Fruit fly (Drosophila melanogaster): Measurements from ENCODE around the gene Or85a.

Gene Or85a

DNA sequence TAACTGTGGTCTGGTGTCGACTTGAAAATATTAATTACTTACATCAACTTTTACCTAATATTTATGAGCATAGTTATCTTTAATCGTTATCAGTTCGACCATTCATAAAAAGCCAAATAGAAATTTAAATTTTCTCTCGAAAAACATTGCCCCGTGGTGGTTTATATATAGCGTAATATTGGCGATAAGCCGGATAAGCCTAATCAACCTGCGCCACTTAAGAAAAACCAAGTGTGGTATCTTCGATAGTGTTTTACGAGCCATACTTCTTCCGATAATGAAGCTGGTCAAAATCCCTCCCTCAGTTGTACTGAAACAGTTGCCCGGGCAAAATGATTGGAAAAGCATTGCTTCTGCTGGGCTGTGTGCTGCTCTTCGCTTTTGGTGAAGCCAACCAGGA, 29.5 kb upstream of the Or85a start, which contains the start of gene CG31463:
Gene CG31463 (plus strand): TSS at position 302 of the 400 bp plus-strand sequence.
- no peak for TF ChIP-seq psq (optimal IDR thresholded peaks at IDR 0.05)
- no peak for TF ChIP-seq Dll (optimal IDR thresholded peaks at IDR 0.05)
- no peak for TF ChIP-seq pan (optimal IDR thresholded peaks at IDR 0.05)
- no peak for TF ChIP-seq usp (GFP tag; optimal IDR thresholded peaks at IDR 0.05)
- no peak for TF ChIP-seq CG8478 (optimal IDR thresholded peaks at IDR 0.05)
- TF ChIP-seq EcR (GFP tag; optimal IDR thresholded peaks at IDR 0.05): no peak

DNA sequence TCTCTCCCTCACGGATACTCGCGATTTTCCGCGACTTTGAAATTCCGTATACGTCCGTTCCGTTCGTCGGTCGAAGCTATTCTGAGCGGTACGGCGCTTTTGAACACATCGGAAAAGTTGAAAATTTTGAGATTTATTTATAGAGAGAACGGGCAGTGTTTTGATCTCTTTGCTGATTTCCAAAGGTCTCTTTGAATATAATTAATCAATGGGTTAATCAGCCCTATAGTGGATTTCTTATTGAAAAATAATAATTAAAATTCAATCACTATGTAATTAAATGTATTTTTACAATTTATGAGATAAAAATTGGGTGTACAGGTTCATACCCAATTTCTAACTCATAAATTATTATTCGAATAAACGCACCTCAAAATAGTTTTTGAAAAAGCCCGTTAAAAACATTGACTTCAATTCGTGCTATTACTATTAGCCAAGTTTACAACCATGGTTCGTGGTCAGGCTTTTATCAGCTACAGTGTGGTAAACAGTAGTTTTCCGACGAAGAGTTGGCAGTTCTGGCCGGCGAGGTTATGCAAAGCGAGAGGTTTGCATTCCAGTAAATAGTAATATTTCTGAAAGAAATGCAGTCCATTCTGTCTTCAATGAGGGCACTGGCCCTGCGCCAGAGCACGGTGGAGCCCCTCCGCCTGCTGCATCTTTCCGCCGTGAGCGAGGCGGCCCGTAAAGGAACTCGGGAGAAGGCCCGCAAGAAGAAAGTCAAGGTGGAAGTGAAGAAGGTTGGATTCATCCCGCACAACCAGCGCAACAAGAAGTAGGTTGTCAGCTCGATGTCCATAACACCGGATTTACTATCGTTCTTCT, 20.4 kb upstream of the Or85a start, which contains the start of the genes CG9626 and mRpL1:
Gene CG9626 (minus strand): TSS at position 51 of the 825 bp plus-strand sequence.
Gene mRpL1 (plus strand): TSS at position 513 of the 825 bp plus-strand sequence.
- TF ChIP-seq psq (optimal IDR thresholded peaks at IDR 0.05) (no peak), usp (GFP tag; optimal IDR thresholded peaks at IDR 0.05) (no peak), Dll (optimal IDR thresholded peaks at IDR 0.05) (no peak), pan (optimal IDR thresholded peaks at IDR 0.05) (no peak), EcR (GFP tag; optimal IDR thresholded peaks at IDR 0.05) (no peak), CG8478 (optimal IDR thresholded peaks at IDR 0.05) (no peak)

DNA sequence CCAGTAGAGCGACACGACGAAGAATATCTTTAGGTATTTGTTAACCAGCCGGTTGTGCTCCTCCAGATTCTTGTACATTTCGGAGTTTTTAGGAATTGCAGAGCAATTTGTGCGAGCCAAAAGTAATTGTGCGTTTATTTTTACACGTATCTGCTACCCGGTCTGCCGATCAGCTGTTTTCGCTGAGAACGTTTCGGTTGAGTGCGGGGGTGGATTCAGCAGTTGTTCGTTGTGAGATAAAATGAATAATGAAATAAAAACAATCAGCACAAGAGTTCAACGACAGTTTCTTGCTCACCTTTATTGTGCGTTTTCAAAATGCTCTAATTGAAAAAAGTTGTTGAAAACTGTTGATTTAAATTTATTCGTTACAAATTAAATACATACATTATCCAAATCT, 17.7 kb upstream of the Or85a start, which contains the start of gene nac:
Gene nac (minus strand): TSS at position 176 of the 400 bp plus-strand sequence.
- TF ChIP-seq pan (optimal IDR thresholded peaks at IDR 0.05) (no peak), CG8478 (optimal IDR thresholded peaks at IDR 0.05) (no peak)

DNA sequence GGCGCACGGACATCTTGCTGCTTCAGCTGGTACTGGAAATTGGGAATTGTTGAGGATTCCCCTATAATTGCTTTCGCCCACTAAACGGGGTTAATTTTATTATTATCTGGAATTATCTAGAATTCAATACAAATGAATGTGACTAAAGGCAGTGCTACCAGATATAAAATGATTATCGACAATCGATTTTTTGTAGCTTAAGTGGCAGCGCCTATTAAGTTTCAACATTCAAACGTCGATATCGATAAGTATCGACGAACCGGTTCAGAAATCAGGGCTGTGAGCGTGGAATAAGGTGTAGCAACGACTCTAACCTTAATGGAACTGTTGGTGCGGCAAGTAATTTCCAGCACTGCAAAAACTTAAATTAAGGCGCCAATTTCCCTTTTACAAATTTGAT, 16.4 kb upstream of the Or85a start, which contains the start of gene Sgt1:
Gene Sgt1 (minus strand): TSS at position 165 of the 400 bp plus-strand sequence.
- TF ChIP-seq usp (GFP tag; optimal IDR thresholded peaks at IDR 0.05): no peak
- no peak for TF ChIP-seq Dll (optimal IDR thresholded peaks at IDR 0.05)
- no peak for TF ChIP-seq EcR (GFP tag; optimal IDR thresholded peaks at IDR 0.05)
- TF ChIP-seq psq (optimal IDR thresholded peaks at IDR 0.05): no peak
- no peak for TF ChIP-seq pan (optimal IDR thresholded peaks at IDR 0.05)
- TF ChIP-seq CG8478 (optimal IDR thresholded peaks at IDR 0.05): no peak

DNA sequence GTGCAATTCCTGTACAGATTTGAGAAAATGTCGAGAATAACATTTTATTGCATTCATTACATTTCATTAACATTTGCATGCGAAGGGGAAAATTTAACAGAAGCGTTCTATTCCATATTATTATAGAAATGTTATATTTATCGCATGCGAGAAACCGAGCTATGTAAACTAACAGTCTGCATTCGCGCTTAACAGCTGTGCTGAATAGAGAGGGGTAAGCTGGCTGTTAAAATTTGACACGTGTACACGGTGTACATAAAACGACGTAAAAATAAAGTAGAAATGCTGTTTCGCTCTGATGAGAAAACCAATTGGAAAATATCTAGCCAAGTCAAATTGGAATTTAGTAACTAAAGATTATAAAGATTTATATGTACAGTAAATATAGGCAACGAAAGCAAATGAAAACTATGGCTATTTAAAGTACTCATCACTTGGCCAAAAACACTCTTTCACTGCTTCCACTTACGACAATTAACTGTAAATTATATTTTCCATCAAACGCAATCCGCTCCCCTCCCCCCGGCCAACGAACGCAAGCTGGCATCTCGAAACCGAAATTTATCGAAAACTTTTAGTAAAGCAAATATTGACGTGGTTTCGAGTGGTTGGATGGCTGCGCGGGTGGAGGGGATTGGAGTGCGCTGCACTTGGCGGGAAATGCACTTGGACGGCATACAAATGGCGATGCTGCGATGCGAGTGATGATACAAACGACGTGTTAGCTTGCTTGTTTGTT, 15.2 kb upstream of the Or85a start:
- no peak for TF ChIP-seq EcR (GFP tag; optimal IDR thresholded peaks at IDR 0.05)
- TF ChIP-seq usp (GFP tag; optimal IDR thresholded peaks at IDR 0.05): no peak
- TF ChIP-seq psq (optimal IDR thresholded peaks at IDR 0.05): no peak
- TF ChIP-seq CG8478 (optimal IDR thresholded peaks at IDR 0.05): no peak
- TF ChIP-seq Dll (optimal IDR thresholded peaks at IDR 0.05): no peak
- no peak for TF ChIP-seq pan (optimal IDR thresholded peaks at IDR 0.05)

DNA sequence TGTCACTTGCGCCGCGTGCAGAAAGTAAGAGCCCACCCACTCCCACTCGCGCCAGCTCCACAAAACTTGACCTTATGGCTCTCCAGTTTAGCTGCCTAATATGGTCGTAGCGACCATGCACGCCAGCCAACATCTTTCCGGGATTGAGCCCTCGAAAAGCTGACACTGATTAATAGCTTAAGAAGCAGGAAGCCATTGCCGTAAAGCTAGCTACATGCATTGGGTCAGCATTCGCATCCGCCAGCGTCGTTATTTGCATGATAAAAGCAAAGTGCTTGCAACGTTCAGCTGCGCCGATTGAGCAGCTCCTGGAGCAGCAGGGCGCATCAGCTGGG, 14.7 kb upstream of the Or85a start:
- TF ChIP-seq psq (optimal IDR thresholded peaks at IDR 0.05) (no peak), Dll (optimal IDR thresholded peaks at IDR 0.05) (no peak), CG8478 (optimal IDR thresholded peaks at IDR 0.05) (no peak), usp (GFP tag; optimal IDR thresholded peaks at IDR 0.05) (no peak), EcR (GFP tag; optimal IDR thresholded peaks at IDR 0.05) (no peak), pan (optimal IDR thresholded peaks at IDR 0.05) (no peak)

DNA sequence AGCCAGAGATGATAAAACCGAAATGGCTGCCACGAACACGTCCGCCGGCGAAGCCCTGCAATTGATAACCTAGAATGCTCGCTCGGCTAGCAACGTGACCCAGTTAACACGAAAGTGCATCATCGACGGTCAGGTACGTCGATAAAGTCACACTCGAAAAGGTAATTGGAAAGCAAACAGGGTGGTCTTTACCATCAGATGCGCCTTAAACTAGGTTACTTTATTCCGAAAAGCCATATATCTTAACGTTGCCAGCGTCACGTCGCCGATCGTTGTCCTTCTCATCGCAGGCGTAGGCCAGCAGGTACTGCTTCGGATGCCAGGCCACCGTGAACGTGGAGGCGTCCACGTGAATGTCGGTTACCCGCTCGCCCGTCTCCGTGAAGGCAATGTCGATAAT, 14.3 kb upstream of the Or85a start:
- no peak for TF ChIP-seq pan (optimal IDR thresholded peaks at IDR 0.05)
- TF ChIP-seq CG8478 (optimal IDR thresholded peaks at IDR 0.05): no peak
- TF ChIP-seq usp (GFP tag; optimal IDR thresholded peaks at IDR 0.05): no peak

DNA sequence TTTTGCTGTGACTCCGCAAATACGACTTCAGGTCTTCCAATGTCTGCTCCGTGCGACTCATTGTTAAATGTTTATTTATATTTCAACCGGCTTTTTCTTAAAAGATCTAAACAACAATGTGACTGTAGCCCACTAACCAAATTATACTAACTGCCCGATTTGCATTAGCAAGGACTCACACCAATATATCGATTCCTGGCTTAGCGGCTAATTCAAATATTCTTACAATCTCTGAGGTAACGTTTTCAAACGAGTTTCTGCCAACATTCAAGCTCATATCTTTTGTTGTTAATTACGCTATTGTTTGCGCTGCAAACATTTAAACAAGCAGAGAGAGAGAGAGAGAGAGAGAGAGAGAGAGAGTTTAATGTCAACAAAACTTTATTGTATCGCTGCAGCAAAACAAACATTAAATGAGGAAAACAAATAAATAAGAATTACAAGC, 13.0 kb upstream of the Or85a start, which contains the start of gene tex:
Gene tex (minus strand): TSS at position 131 of the 445 bp plus-strand sequence.
- no peak for TF ChIP-seq CG8478 (optimal IDR thresholded peaks at IDR 0.05)
- TF ChIP-seq Dll (optimal IDR thresholded peaks at IDR 0.05): no peak
- TF ChIP-seq EcR (GFP tag; optimal IDR thresholded peaks at IDR 0.05): no peak
- no peak for TF ChIP-seq usp (GFP tag; optimal IDR thresholded peaks at IDR 0.05)
- no peak for TF ChIP-seq psq (optimal IDR thresholded peaks at IDR 0.05)
- TF ChIP-seq pan (optimal IDR thresholded peaks at IDR 0.05): no peak

DNA sequence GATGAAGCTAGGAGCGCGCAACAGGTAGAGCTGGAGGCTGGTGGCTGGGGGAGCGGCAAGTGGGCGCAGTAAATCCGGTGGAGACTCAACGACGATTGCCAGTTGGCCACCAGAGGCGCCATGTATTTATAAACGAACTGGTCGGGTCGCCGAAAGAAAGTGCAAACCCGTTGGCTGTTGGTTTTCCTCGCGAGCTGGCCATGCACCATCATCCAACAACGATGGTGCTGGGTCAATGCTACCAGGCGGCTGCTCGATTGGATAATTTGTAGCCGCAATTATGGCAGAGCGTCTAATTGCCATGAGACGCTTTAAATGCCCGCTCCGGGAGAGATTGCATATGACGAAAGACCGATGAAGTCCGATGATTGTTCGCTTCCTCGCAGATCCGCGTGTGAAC, 10.9 kb upstream of the Or85a start, which contains the start of gene CG11693:
Gene CG11693 (minus strand): TSS at position 101 of the 400 bp plus-strand sequence.
- TF ChIP-seq EcR (GFP tag; optimal IDR thresholded peaks at IDR 0.05): no peak
- no peak for TF ChIP-seq Dll (optimal IDR thresholded peaks at IDR 0.05)
- no peak for TF ChIP-seq usp (GFP tag; optimal IDR thresholded peaks at IDR 0.05)
- no peak for TF ChIP-seq CG8478 (optimal IDR thresholded peaks at IDR 0.05)

DNA sequence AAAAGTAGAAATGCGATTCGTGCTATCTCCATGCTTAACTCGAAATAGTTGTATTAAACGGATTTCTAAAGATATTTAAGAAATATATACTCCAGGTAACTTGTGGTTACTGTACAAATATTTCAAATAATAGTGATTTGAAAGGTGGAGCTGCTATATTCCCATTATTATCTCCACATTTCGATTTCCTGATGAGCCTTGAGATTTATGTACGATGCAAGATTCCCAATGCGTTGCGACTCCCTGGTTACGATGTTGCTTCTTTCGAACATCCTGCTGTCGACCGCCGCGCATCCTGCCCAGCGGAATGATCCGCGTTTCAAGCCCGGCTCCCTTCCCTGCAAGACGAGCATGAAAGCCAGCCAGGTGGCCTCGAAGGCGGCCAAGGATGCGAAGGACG, 9.5 kb upstream of the Or85a start, which contains the start of the genes CG11694 and CG11698:
Gene CG11694 (minus strand): TSS at position 101 of the 400 bp plus-strand sequence.
Gene CG11698 (plus strand): TSS at position 152 of the 400 bp plus-strand sequence.
- no peak for TF ChIP-seq pan (optimal IDR thresholded peaks at IDR 0.05)
- TF ChIP-seq usp (GFP tag; optimal IDR thresholded peaks at IDR 0.05): no peak
- no peak for TF ChIP-seq psq (optimal IDR thresholded peaks at IDR 0.05)
- no peak for TF ChIP-seq Dll (optimal IDR thresholded peaks at IDR 0.05)

DNA sequence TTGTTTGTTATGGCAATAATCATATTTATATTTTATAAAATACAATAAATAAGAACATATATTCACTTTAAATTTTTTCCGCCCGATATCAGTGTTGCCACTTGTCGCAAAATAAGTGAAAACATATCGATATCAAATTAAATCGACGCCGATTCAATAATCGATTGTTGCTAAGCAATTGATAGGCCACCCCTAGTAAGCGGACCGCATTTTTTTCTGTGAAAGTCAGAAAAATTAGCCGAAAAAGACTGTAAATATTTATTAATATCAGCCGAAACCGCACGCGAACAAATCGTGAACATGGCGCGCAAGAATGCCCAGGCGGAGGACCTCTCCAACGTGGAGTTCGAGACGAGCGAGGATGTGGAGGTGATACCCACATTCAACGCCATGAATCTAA, 8.5 kb upstream of the Or85a start, which contains the start of gene CG7483:
Gene CG7483 (plus strand): TSS at position 171 of the 400 bp plus-strand sequence.
- TF ChIP-seq CG8478 (optimal IDR thresholded peaks at IDR 0.05) (no peak), Dll (optimal IDR thresholded peaks at IDR 0.05) (no peak), psq (optimal IDR thresholded peaks at IDR 0.05) (no peak)
